Worm (Caenorhabditis elegans): Measurements from ENCODE around the gene his-31.

Gene his-31

DNA sequence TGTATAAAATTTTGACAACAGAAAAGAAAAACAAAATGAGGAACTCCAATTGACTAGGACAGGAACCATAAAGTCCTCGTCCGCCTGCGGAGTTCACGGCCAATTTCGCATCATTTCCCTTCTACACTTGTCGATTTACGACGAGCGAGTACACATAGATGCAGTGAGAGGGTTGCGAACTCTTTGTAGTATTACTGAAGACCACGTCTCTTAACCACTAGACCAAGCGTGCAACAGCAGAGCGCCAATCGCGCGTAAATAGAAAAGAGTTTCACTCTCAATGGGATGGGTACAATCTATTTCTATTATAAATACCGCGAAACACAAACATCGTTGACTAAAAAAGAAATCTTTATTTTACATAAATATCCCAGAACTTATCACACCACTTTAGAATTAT, 41.6 kb upstream of the his-31 start (continued):
- TF ChIP-seq T26A8.4 (GFP tag; IDR thresholded peaks at IDR 0.05) (no peak; the same call in none of the 2 replicates), ceh-20 (GFP tag; IDR thresholded peaks at IDR 0.05) (peak; percentile 57; the same call in 1 of the 2 replicates), dmd-9 (GFP tag; IDR thresholded peaks at IDR 0.05) (peak; percentile 68; the same call in 1 of the 2 replicates), Y5F2A.4 (GFP tag; optimal IDR thresholded peaks at IDR 0.05) (peak; percentile 62), unc-130 (GFP tag; optimal IDR thresholded peaks at IDR 0.05) (peak; percentile 71), lin-15B (tag; optimal IDR thresholded peaks at IDR 0.05) (no peak), cey-2 (tag; optimal IDR thresholded peaks at IDR 0.05; ENCODE audit: borderline replicate concordance, insufficient read depth) (no peak), pha-4 (GFP tag; IDR thresholded peaks at IDR 0.05) (peak; percentile 89), pha-4 (tag; optimal IDR thresholded peaks at IDR 0.05) (peak; percentile 61), lin-39 (tag; optimal IDR thresholded peaks at IDR 0.05) (no peak), saeg-2 (GFP tag; IDR thresholded peaks at IDR 0.05) (no peak), ztf-7 (tag; optimal IDR thresholded peaks at IDR 0.05) (peak; percentile 57), nhr-76 (tag; optimal IDR thresholded peaks at IDR 0.05) (no peak), ceh-62 (tag; optimal IDR thresholded peaks at IDR 0.05) (no peak), ceh-32 (tag; optimal IDR thresholded peaks at IDR 0.05; ENCODE audit: poor library complexity) (no peak), R02D3.7 (tag; optimal IDR thresholded peaks at IDR 0.05) (peak; percentile 77), nhr-10 (tag; optimal IDR thresholded peaks at IDR 0.05) (no peak), spr-1 (tag; optimal IDR thresholded peaks at IDR 0.05) (peak; percentile 32), fkh-10 (GFP tag; optimal IDR thresholded peaks at IDR 0.05) (no peak), mep-1 (tag; optimal IDR thresholded peaks at IDR 0.05) (peak; percentile 87), lsy-2 (tag; optimal IDR thresholded peaks at IDR 0.05) (peak in 1 of 2 experiments; percentile 4), ZK337.2 (GFP tag; IDR thresholded peaks at IDR 0.05) (peak; percentile 41; the same call in 1 of the 2 replicates), nhr-48 (tag; optimal IDR thresholded peaks at IDR 0.05) (peak; percentile 46), F10B5.3 (tag; optimal IDR thresholded peaks at IDR 0.05) (no peak), ceh-82 (tag; optimal IDR thresholded peaks at IDR 0.05) (no peak), duxl-1 (tag; optimal IDR thresholded peaks at IDR 0.05; ENCODE audit: poor library complexity) (peak; percentile 65), aly-2 (tag; optimal IDR thresholded peaks at IDR 0.05) (no peak), F37D6.2 (tag; optimal IDR thresholded peaks at IDR 0.05) (peak; percentile 45), lin-29 (GFP tag; IDR thresholded peaks at IDR 0.05) (no peak), skn-1 (tag; optimal IDR thresholded peaks at IDR 0.05) (no peak), mxl-3 (GFP tag; optimal IDR thresholded peaks at IDR 0.05) (peak; percentile 45), sdz-12 (GFP tag; optimal IDR thresholded peaks at IDR 0.05) (no peak), Y48G9A.11 (GFP tag; IDR thresholded peaks at IDR 0.05) (peak; percentile 68), ceh-28 (tag; optimal IDR thresholded peaks at IDR 0.05) (no peak), hlh-11 (tag; optimal IDR thresholded peaks at IDR 0.05) (peak; percentile 67), F49E8.2 (tag; optimal IDR thresholded peaks at IDR 0.05; ENCODE audit: borderline replicate concordance) (peak; percentile 53), nhr-237 (tag; optimal IDR thresholded peaks at IDR 0.05) (no peak), T20F7.1 (GFP tag; optimal IDR thresholded peaks at IDR 0.05) (peak; percentile 73), ztf-11 (tag; optimal IDR thresholded peaks at IDR 0.05) (no peak), snpc-1.2 (GFP tag; IDR thresholded peaks at IDR 0.05) (peak; percentile 85), ctbp-1 (GFP tag; IDR thresholded peaks at IDR 0.05) (peak; percentile 77; the same call in 1 of the 2 replicates), egl-43 (GFP tag; IDR thresholded peaks at IDR 0.05) (peak; percentile 84), hif-1 (tag; optimal IDR thresholded peaks at IDR 0.05) (peak in 1 of 2 experiments; percentile 62), attf-4 (tag; optimal IDR thresholded peaks at IDR 0.05) (no peak), fos-1 (tag; optimal IDR thresholded peaks at IDR 0.05) (no peak), dmd-8 (GFP tag; IDR thresholded peaks at IDR 0.05) (peak; percentile 67; the same call in 1 of the 2 replicates), nhr-42 (GFP tag; IDR thresholded peaks at IDR 0.05) (peak; percentile 76), Y105C5A.15 (GFP tag; IDR thresholded peaks at IDR 0.05) (peak; percentile 83), php-3 (GFP tag; IDR thresholded peaks at IDR 0.05) (0 out of 2 replicates have a peak, but pooled peaks have one; percentile 54), hmg-1.1 (GFP tag; IDR thresholded peaks at IDR 0.05) (peak; percentile 88), nhr-77 (tag; optimal IDR thresholded peaks at IDR 0.05) (peak; percentile 48), lin-13 (GFP tag; optimal IDR thresholded peaks at IDR 0.05) (peak; percentile 71)

Data from whole organism, L4 larva.